Worm (Caenorhabditis elegans) whole organism, L2 larva: ENCODE measurements around the gene F20D6.10.

Experiments used
- F13H6.1 ChIP-seq: sonication (generic microtip); optimal IDR thresholded peaks from 2 replicates; lab custom pipeline; 2016; ENCODE audit warnings: missing genetic modification characterization, missing compliant biosample characterization
- Y55F3AM.14 ChIP-seq: fragments of 200-800 bp; sonication (Bioruptor generic); optimal IDR thresholded peaks from 2 replicates; lab custom pipeline; 2018; ENCODE audit warnings: mild to moderate bottlenecking, missing genetic modification characterization, missing compliant biosample characterization
- ZK546.5 ChIP-seq: sonication (generic microtip); optimal IDR thresholded peaks from 2 replicates; lab custom pipeline; 2017; ENCODE audit warnings: missing biosample characterization, missing genetic modification characterization
- aly-2 ChIP-seq: fragments of 150-350 bp; optimal IDR thresholded peaks from 2 replicates; lab custom pipeline; 2014; ENCODE audit warnings: missing biosample characterization, missing genetic modification characterization
- ceh-16 ChIP-seq: fragments of 150-350 bp; optimal IDR thresholded peaks from 2 replicates; lab custom pipeline; 2014; ENCODE audit warnings: missing biosample characterization, missing genetic modification characterization
- ceh-82 ChIP-seq: fragments of 150-350 bp; optimal IDR thresholded peaks from 2 replicates; lab custom pipeline; 2014; ENCODE audit warnings: missing biosample characterization, missing genetic modification characterization
- elt-1 ChIP-seq: fragments of 150-350 bp; optimal IDR thresholded peaks from 2 replicates; lab custom pipeline; 2014; ENCODE audit warnings: missing biosample characterization, missing genetic modification characterization
- nhr-25 ChIP-seq: fragments of 150-350 bp; sonication (generic microtip); optimal IDR thresholded peaks from 3 replicates; lab custom pipeline; 2014; ENCODE audit warnings: missing biosample characterization, missing genetic modification characterization
- skn-1 ChIP-seq: sonication (generic microtip); optimal IDR thresholded peaks from 2 replicates; lab custom pipeline; 2017; ENCODE audit warnings: missing biosample characterization, missing genetic modification characterization
- unc-62 ChIP-seq: fragments of 150-350 bp; optimal IDR thresholded peaks from 2 replicates; lab custom pipeline; 2014; ENCODE audit warnings: missing biosample characterization, missing genetic modification reagents, missing genetic modification characterization
- ztf-1 ChIP-seq: fragments of 200-800 bp; sonication (Bioruptor generic); conservative IDR thresholded peaks from 2 replicates; pipeline ENCODE4 v1.3.6; 2022; ENCODE audit warnings: missing genetic modification characterization, missing compliant biosample characterization
- ztf-11 ChIP-seq: sonication (generic microtip); optimal IDR thresholded peaks from 2 replicates; lab custom pipeline; 2017; ENCODE audit warnings: missing biosample characterization, missing genetic modification characterization

ce11 chrV:8213868-8214267 lies 18.1 kb upstream of the F20D6.10 start, which contains the start of gene K07C11.7:
- no peak for TF ChIP-seq ceh-16 (tag; lab: Kevin White, UChicago)
- no peak for TF ChIP-seq ztf-11 (tag; lab: Kevin White, UChicago)
- no peak for TF ChIP-seq aly-2 (tag; lab: Kevin White, UChicago)
- TF ChIP-seq ZK546.5: no peak
- TF ChIP-seq skn-1 (tag; lab: Kevin White, UChicago): no peak
- no peak for TF ChIP-seq nhr-25 (tag; lab: Kevin White, UChicago)
- no peak for TF ChIP-seq ztf-1 (GFP tag; lab: Robert Waterston, UW)
- no peak for TF ChIP-seq elt-1 (tag; lab: Kevin White, UChicago)
- TF ChIP-seq Y55F3AM.14 (GFP tag; lab: Kevin White, UChicago): no peak
- TF ChIP-seq ceh-82 (tag; lab: Kevin White, UChicago): no peak
- no peak for TF ChIP-seq F13H6.1
- TF ChIP-seq unc-62 (GFP tag; lab: Kevin White, UChicago): no peak
